Worm (Caenorhabditis elegans) whole organism, young adult: ENCODE results near the gene sfxn-5.
A peak's percentile ranks its signal among the peaks of the same experiment; 100 is the strongest.

Experiments
- B0336.3 ChIP-seq: fragments of 200-800 bp; sonication (Bioruptor generic); IDR thresholded peaks from 2 replicates; pipeline ENCODE4 v1.3.6; 2022; ENCODE audit warnings: missing genetic modification characterization, missing compliant biosample characterization
- C06A6.2 ChIP-seq: fragments of 200-800 bp; sonication (Bioruptor generic); conservative IDR thresholded peaks from 2 replicates; pipeline ENCODE4 v1.3.6; 2022; ENCODE audit warnings: missing genetic modification characterization, missing compliant biosample characterization
- F23B12.7 ChIP-seq: sonication (generic microtip); optimal IDR thresholded peaks from 2 replicates; lab custom pipeline; 2017; ENCODE audit warnings: missing genetic modification characterization, mild to moderate bottlenecking, missing compliant biosample characterization, antibody characterized with exemption, moderate library complexity; ENCODE audit not compliant: insufficient read depth
- F33H1.4 ChIP-seq: fragments of 200-800 bp; sonication (Bioruptor generic); IDR thresholded peaks from 2 replicates; pipeline ENCODE4 v1.3.6; 2022; ENCODE audit warnings: missing genetic modification reagents, missing genetic modification characterization, missing compliant biosample characterization
- F49E8.2 ChIP-seq: sonication (generic microtip); optimal IDR thresholded peaks from 3 replicates; lab custom pipeline; 2017; ENCODE audit warnings: missing genetic modification characterization, mild to moderate bottlenecking, missing compliant biosample characterization, antibody characterized with exemption, moderate library complexity; ENCODE audit not compliant: insufficient read depth
- T07F8.4 ChIP-seq: sonication (generic microtip); optimal IDR thresholded peaks from 2 replicates; lab custom pipeline; 2016; ENCODE audit warnings: mild to moderate bottlenecking, missing genetic modification characterization, moderate library complexity, missing compliant biosample characterization
- Y53G8AR.9 ChIP-seq: fragments of 200-800 bp; sonication (Bioruptor generic); conservative IDR thresholded peaks from 2 replicates; pipeline ENCODE4 v1.3.6; 2022; ENCODE audit warnings: missing genetic modification reagents, missing genetic modification characterization, missing compliant biosample characterization
- Y79H2A.3 ChIP-seq: fragments of 200-800 bp; sonication (Bioruptor generic); conservative IDR thresholded peaks from 2 replicates; pipeline ENCODE4 v1.3.6; 2022; ENCODE audit warnings: missing genetic modification reagents, missing genetic modification characterization, missing compliant biosample characterization
- ZK185.1 ChIP-seq: sonication (generic microtip); optimal IDR thresholded peaks from 2 replicates; lab custom pipeline; 2016; ENCODE audit warnings: mild to moderate bottlenecking, missing genetic modification characterization, missing compliant biosample characterization; ENCODE audit not compliant: poor library complexity, severe bottlenecking
- athp-1 ChIP-seq: sonication (generic microtip); optimal IDR thresholded peaks from 2 replicates; lab custom pipeline; 2017; ENCODE audit warnings: mild to moderate bottlenecking, missing genetic modification characterization, missing compliant biosample characterization
- attf-5 ChIP-seq: fragments of 200-800 bp; sonication (Bioruptor generic); optimal IDR thresholded peaks from 2 replicates; lab custom pipeline; 2018; ENCODE audit warnings: mild to moderate bottlenecking, missing genetic modification characterization, missing compliant biosample characterization
- bed-2 ChIP-seq: fragments of 200-800 bp; sonication (Bioruptor generic); IDR thresholded peaks from 2 replicates; pipeline ENCODE4 v1.3.6; 2022; ENCODE audit warnings: missing genetic modification reagents, missing genetic modification characterization, missing compliant biosample characterization
- cebp-1 ChIP-seq, 2 experiments: fragments of 200-800 bp in 1 of 2; sonication (Bioruptor generic) in 1 of 2; sonication (generic microtip) in 1 of 2; IDR thresholded peaks in 1 of 2; optimal IDR thresholded peaks in 1 of 2; 2 replicates each; pipeline versions ENCODE4 v1.3.6 to Lab custom; 2017 to 2022; ENCODE audit warnings: missing compliant biosample characterization in 2 of 2, missing genetic modification characterization in 2 of 2, mild to moderate bottlenecking in 1 of 2, missing genetic modification reagents in 1 of 2, moderate library complexity in 1 of 2
- ceh-27 ChIP-seq: fragments of 200-800 bp; sonication (Bioruptor generic); optimal IDR thresholded peaks from 2 replicates; lab custom pipeline; 2018; ENCODE audit warnings: mild to moderate bottlenecking, missing genetic modification characterization, moderate library complexity, missing compliant biosample characterization
- ceh-40 ChIP-seq: fragments of 200-800 bp; sonication (Bioruptor generic); IDR thresholded peaks from 2 replicates; pipeline ENCODE4 v1.3.6; 2022; ENCODE audit warnings: missing genetic modification characterization, missing compliant biosample characterization
- die-1 ChIP-seq: sonication (generic microtip); optimal IDR thresholded peaks from 2 replicates; lab custom pipeline; 2016; ENCODE audit warnings: missing genotype, mild to moderate bottlenecking, missing genetic modification characterization, missing compliant biosample characterization
- dpl-1 ChIP-seq: fragments of 150-350 bp; optimal IDR thresholded peaks from 2 replicates; lab custom pipeline; 2014; ENCODE audit warnings: missing biosample characterization, missing genetic modification reagents, missing genetic modification characterization
- efl-1 ChIP-seq: fragments of 150-350 bp; optimal IDR thresholded peaks from 2 replicates; lab custom pipeline; 2014; ENCODE audit warnings: missing biosample characterization, missing genetic modification reagents, missing genetic modification characterization
- egl-18 ChIP-seq: fragments of 200-800 bp; sonication (Bioruptor generic); IDR thresholded peaks from 2 replicates; pipeline ENCODE4 v1.3.6; 2022; ENCODE audit warnings: missing genetic modification reagents, missing genetic modification characterization, missing compliant biosample characterization
- egl-44 ChIP-seq: fragments of 200-800 bp; sonication (Bioruptor generic); IDR thresholded peaks from 2 replicates; pipeline ENCODE4 v1.3.6; 2022; ENCODE audit warnings: missing genetic modification reagents, missing genetic modification characterization, missing compliant biosample characterization
- him-1 ChIP-seq: sonication (generic microtip); optimal IDR thresholded peaks from 2 replicates; lab custom pipeline; 2016; ENCODE audit warnings: missing genotype, missing genetic modification reagents, missing genetic modification characterization, missing compliant biosample characterization
- hmg-1.2 ChIP-seq: fragments of 200-800 bp; sonication (Bioruptor generic); IDR thresholded peaks from 2 replicates; pipeline ENCODE4 v1.3.6; 2022; ENCODE audit warnings: missing genetic modification reagents, missing genetic modification characterization, missing compliant biosample characterization
- hsf-1 ChIP-seq: fragments of 200-800 bp; sonication (Bioruptor generic); IDR thresholded peaks from 2 replicates; pipeline ENCODE4 v1.3.6; 2022; ENCODE audit warnings: missing genetic modification reagents, missing genetic modification characterization, missing compliant biosample characterization
- let-526 ChIP-seq: fragments of 200-800 bp; sonication (Bioruptor generic); IDR thresholded peaks from 2 replicates; pipeline ENCODE4 v1.3.6; 2022; ENCODE audit warnings: missing genetic modification reagents, missing genetic modification characterization, missing compliant biosample characterization
- let-607 ChIP-seq, 2 experiments: fragments of 200-800 bp in 1 of 2; sonication (Bioruptor generic) in 1 of 2; sonication (generic microtip) in 1 of 2; optimal IDR thresholded peaks; 2 replicates each; lab custom pipeline; 2016 to 2018; ENCODE audit warnings: mild to moderate bottlenecking in 2 of 2, missing compliant biosample characterization in 2 of 2, missing genetic modification characterization in 2 of 2, moderate library complexity in 2 of 2, missing genotype in 1 of 2
- lin-35 ChIP-seq, 3 experiments: fragments of 150-350 bp in 2 of 3; sonication (generic microtip) in 1 of 3; optimal IDR thresholded peaks; 2 replicates each; lab custom pipeline; 2014 to 2018; ENCODE audit warnings: missing biosample characterization in 3 of 3, missing genetic modification characterization in 3 of 3, missing genetic modification reagents in 3 of 3
- lin-40 ChIP-seq: sonication (generic microtip); optimal IDR thresholded peaks from 2 replicates; lab custom pipeline; 2016; ENCODE audit warnings: missing genetic modification characterization, mild to moderate bottlenecking, missing compliant biosample characterization, missing genotype, missing genetic modification reagents
- lsl-1 ChIP-seq: fragments of 200-800 bp; sonication (Bioruptor generic); optimal IDR thresholded peaks from 2 replicates; lab custom pipeline; 2018; ENCODE audit warnings: mild to moderate bottlenecking, missing genetic modification characterization, moderate library complexity, missing compliant biosample characterization
- madf-10 ChIP-seq: sonication (generic microtip); optimal IDR thresholded peaks from 2 replicates; lab custom pipeline; 2016; ENCODE audit warnings: mild to moderate bottlenecking, missing genetic modification characterization, missing compliant biosample characterization
- madf-3 ChIP-seq: fragments of 200-800 bp; sonication (Bioruptor generic); IDR thresholded peaks from 2 replicates; pipeline ENCODE4 v1.3.6; 2022; ENCODE audit warnings: missing genetic modification reagents, missing genetic modification characterization, missing compliant biosample characterization
- mel-28 ChIP-seq: sonication (generic microtip); optimal IDR thresholded peaks from 2 replicates; lab custom pipeline; 2016; ENCODE audit warnings: borderline replicate concordance, mild to moderate bottlenecking, missing genetic modification characterization, missing compliant biosample characterization
- nfya-1 ChIP-seq: sonication (generic microtip); optimal IDR thresholded peaks from 2 replicates; lab custom pipeline; 2017; ENCODE audit warnings: antibody characterized with exemption, missing compliant biosample characterization, missing genetic modification characterization, borderline replicate concordance; ENCODE audit not compliant: insufficient read depth
- nhr-120 ChIP-seq: fragments of 200-800 bp; sonication (Bioruptor generic); IDR thresholded peaks from 2 replicates; pipeline ENCODE4 v1.3.6; 2022; ENCODE audit warnings: missing genetic modification characterization, missing compliant biosample characterization
- nhr-27 ChIP-seq: fragments of 200-800 bp; sonication (Bioruptor generic); optimal IDR thresholded peaks from 2 replicates; lab custom pipeline; 2018; ENCODE audit warnings: mild to moderate bottlenecking, missing genetic modification characterization, moderate library complexity, missing compliant biosample characterization
- nhr-90 ChIP-seq: sonication (generic microtip); optimal IDR thresholded peaks from 2 replicates; lab custom pipeline; 2016; ENCODE audit warnings: missing genotype, mild to moderate bottlenecking, missing genetic modification characterization, missing compliant biosample characterization
- pha-4 ChIP-seq: fragments of 150-350 bp; sonication (generic microtip); optimal IDR thresholded peaks from 2 replicates; lab custom pipeline; 2014; ENCODE audit warnings: missing biosample characterization, missing genetic modification reagents, missing genetic modification characterization
- rec-8 ChIP-seq, 2 experiments: sonication (generic microtip); optimal IDR thresholded peaks; 2 replicates each; lab custom pipeline; 2016; ENCODE audit warnings: mild to moderate bottlenecking in 2 of 2, missing genetic modification characterization in 2 of 2, missing genetic modification reagents in 2 of 2, missing genotype in 2 of 2, missing biosample characterization in 1 of 2, missing compliant biosample characterization in 1 of 2, moderate library complexity in 1 of 2
- sdz-38 ChIP-seq: sonication (generic microtip); optimal IDR thresholded peaks from 2 replicates; lab custom pipeline; 2016; ENCODE audit warnings: missing genotype, missing genetic modification characterization, missing compliant biosample characterization
- snpc-1.1 ChIP-seq: sonication (generic microtip); optimal IDR thresholded peaks from 2 replicates; lab custom pipeline; 2017; ENCODE audit warnings: missing genetic modification characterization, mild to moderate bottlenecking, missing compliant biosample characterization, antibody characterized with exemption, moderate library complexity, missing genotype, missing genetic modification reagents; ENCODE audit not compliant: insufficient read depth
- snpc-3.4 ChIP-seq: sonication (generic microtip); optimal IDR thresholded peaks from 2 replicates; lab custom pipeline; 2017; ENCODE audit warnings: missing genetic modification characterization, mild to moderate bottlenecking, missing compliant biosample characterization, antibody characterized with exemption, moderate library complexity, missing genotype, missing genetic modification reagents
- sptf-2 ChIP-seq: fragments of 200-800 bp; sonication (Bioruptor generic); optimal IDR thresholded peaks from 2 replicates; lab custom pipeline; 2018; ENCODE audit warnings: mild to moderate bottlenecking, missing genetic modification characterization, missing compliant biosample characterization
- tbp1 ChIP-seq: fragments of 200-800 bp; sonication (Bioruptor generic); optimal IDR thresholded peaks from 2 replicates; lab custom pipeline; 2018; ENCODE audit warnings: mild to moderate bottlenecking, missing genetic modification characterization, missing compliant biosample characterization
- tbx-9 ChIP-seq: sonication (generic microtip); optimal IDR thresholded peaks from 2 replicates; lab custom pipeline; 2016; ENCODE audit warnings: borderline replicate concordance, missing genetic modification characterization, inconsistent platforms, missing compliant biosample characterization
- unc-62 ChIP-seq: fragments of 150-350 bp; optimal IDR thresholded peaks from 2 replicates; lab custom pipeline; 2014; ENCODE audit warnings: missing biosample characterization, missing genetic modification reagents, missing genetic modification characterization
- ztf-18 ChIP-seq: sonication (generic microtip); optimal IDR thresholded peaks from 2 replicates; lab custom pipeline; 2016; ENCODE audit warnings: missing genotype, mild to moderate bottlenecking, missing genetic modification characterization, missing compliant biosample characterization
- ztf-28 ChIP-seq: fragments of 200-800 bp; sonication (Bioruptor generic); IDR thresholded peaks from 2 replicates; pipeline ENCODE4 v1.3.6; 2022; ENCODE audit warnings: missing genetic modification reagents, missing genetic modification characterization, missing compliant biosample characterization

Gene sfxn-5

ce11 chrII:8086803-8087202 lies 18.0 kb downstream of the sfxn-5 start, which contains the start of gene K02C4.3 (continued):
- TF ChIP-seq rec-8 (tag; optimal IDR thresholded peaks at IDR 0.05; lab: Kevin White, UChicago) = no peak
- TF ChIP-seq madf-3 = no peak
- TF ChIP-seq B0336.3 = no peak
- peak; percentile 60 for TF ChIP-seq snpc-3.4 (tag; lab: Kevin White, UChicago)
- TF ChIP-seq efl-1 (GFP tag; lab: Kevin White, UChicago) = peak; percentile 69
- peak in 1 of 3 experiments; percentile 80 for TF ChIP-seq lin-35 (GFP tag; optimal IDR thresholded peaks at IDR 0.05; lab: Kevin White, UChicago)
- peak; percentile 34 for TF ChIP-seq snpc-1.1
- no peak for TF ChIP-seq nhr-120 (GFP tag; lab: Robert Waterston, UW)
- no peak for TF ChIP-seq nfya-1 (tag; lab: Kevin White, UChicago)
- TF ChIP-seq ZK185.1 (tag; lab: Kevin White, UChicago) = peak; percentile 37
- TF ChIP-seq F23B12.7 (tag; lab: Kevin White, UChicago) = peak; percentile 13
- TF ChIP-seq lin-40 = peak; percentile 37
- TF ChIP-seq hmg-1.2 = 0 out of 2 replicates have a peak, but pooled peaks have one; percentile 13
- TF ChIP-seq die-1 = no peak
- TF ChIP-seq dpl-1 (GFP tag; lab: Kevin White, UChicago) = peak; percentile 68
- no peak for TF ChIP-seq pha-4 (tag; lab: Kevin White, UChicago)
- no peak for TF ChIP-seq F49E8.2 (tag; lab: Kevin White, UChicago)
- no peak for TF ChIP-seq ztf-28 (GFP tag; lab: Robert Waterston, UW)
- TF ChIP-seq sdz-38 (tag; lab: Kevin White, UChicago) = no peak
- no peak for TF ChIP-seq cebp-1 (GFP tag; IDR thresholded peaks at IDR 0.05; lab: Robert Waterston, UW)
- TF ChIP-seq cebp-1 (tag; optimal IDR thresholded peaks at IDR 0.05; lab: Kevin White, UChicago) = no peak
- TF ChIP-seq C06A6.2 (GFP tag; lab: Robert Waterston, UW) = no peak
- TF ChIP-seq him-1 (tag; lab: Kevin White, UChicago) = peak; percentile 44
- no peak for TF ChIP-seq tbx-9 (tag; lab: Kevin White, UChicago)
- peak; percentile 56 for TF ChIP-seq lsl-1 (GFP tag; lab: Kevin White, UChicago)
- TF ChIP-seq F33H1.4 (GFP tag; lab: Robert Waterston, UW) = peak; percentile 37; the same call in 1 of the 2 replicates
- peak; percentile 27 for TF ChIP-seq attf-5 (GFP tag; lab: Kevin White, UChicago)

ce11 chrII:8078041-8078440 lies 26.8 kb downstream of the sfxn-5 start, which contains the start of gene K02C4.5:
K02C4.5 (plus strand) TSS chrII:8078435.
- TF ChIP-seq Y79H2A.3 (GFP tag; lab: Robert Waterston, UW) = no peak
- no peak for TF ChIP-seq hsf-1 (GFP tag; lab: Robert Waterston, UW)
- no peak for TF ChIP-seq sptf-2 (GFP tag; lab: Kevin White, UChicago)
- peak; percentile 64 for TF ChIP-seq unc-62 (GFP tag; lab: Kevin White, UChicago)
- no peak for TF ChIP-seq egl-44 (GFP tag; lab: Robert Waterston, UW)
- TF ChIP-seq ztf-18 = peak; percentile 6
- peak; percentile 38 to 48 for TF ChIP-seq let-607 (tag; optimal IDR thresholded peaks at IDR 0.05; lab: Kevin White, UChicago)
- no peak for TF ChIP-seq Y53G8AR.9 (GFP tag; lab: Robert Waterston, UW)
- TF ChIP-seq bed-2 (GFP tag; lab: Robert Waterston, UW) = no peak
- TF ChIP-seq tbp1 (GFP tag; lab: Kevin White, UChicago) = no peak
- no peak for TF ChIP-seq athp-1
- no peak for TF ChIP-seq mel-28 (tag; lab: Kevin White, UChicago)
- no peak for TF ChIP-seq nhr-90 (tag; lab: Kevin White, UChicago)
- TF ChIP-seq madf-10 (tag; lab: Kevin White, UChicago) = no peak
- no peak for TF ChIP-seq T07F8.4 (tag; lab: Kevin White, UChicago)
- TF ChIP-seq egl-18 = no peak
- no peak for TF ChIP-seq B0336.3
- TF ChIP-seq let-526 = no peak
- no peak for TF ChIP-seq ceh-27 (GFP tag; lab: Kevin White, UChicago)
- TF ChIP-seq snpc-3.4 (tag; lab: Kevin White, UChicago) = no peak
- peak; percentile 29 for TF ChIP-seq attf-5 (GFP tag; lab: Kevin White, UChicago)
- no peak for TF ChIP-seq ceh-40 (GFP tag; lab: Robert Waterston, UW)
- no peak for TF ChIP-seq nhr-27
